Fruit fly (Drosophila melanogaster): ENCODE measurements around the gene Myt1.

Gene Myt1

DNA sequence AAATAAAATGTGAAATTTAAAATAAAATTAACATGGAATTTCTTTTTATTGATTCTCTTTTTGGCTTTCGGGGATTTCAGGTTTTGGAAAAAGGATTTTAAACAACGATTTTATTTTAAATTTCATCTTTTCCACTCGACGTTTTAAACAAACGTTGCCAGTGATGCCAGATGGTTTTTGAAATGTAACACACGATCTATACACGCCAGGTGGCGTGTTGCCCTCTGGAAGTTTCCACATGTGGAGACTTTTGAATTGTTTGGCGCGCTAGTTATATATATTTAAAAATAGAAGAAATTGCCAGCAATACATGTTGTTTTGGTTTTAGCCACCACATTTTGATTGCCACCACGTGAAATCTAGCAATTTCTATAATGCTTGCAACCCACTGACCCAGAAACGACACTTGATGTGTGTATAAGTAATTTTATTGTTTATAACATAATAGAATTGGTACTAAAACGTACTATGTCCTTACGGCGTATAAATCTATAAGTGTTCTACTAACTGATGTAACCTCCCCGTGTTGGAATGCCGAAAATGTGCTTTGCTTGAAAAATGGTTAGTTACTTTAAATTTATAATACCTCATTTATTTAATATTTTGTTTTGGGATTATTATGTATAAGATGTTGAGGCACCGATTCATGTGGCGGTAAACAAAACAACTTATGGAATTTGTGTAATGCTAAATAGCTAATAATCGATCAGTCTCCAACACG lies 29.6 kb downstream of the Myt1 start:
- peak; percentile 98 for TF ChIP-seq E2f2 (GFP tag; IDR thresholded peaks at IDR 0.05)
- no peak for TF ChIP-seq CG3407 (GFP tag; optimal IDR thresholded peaks at IDR 0.05)
- TF ChIP-seq Hmr (GFP tag; optimal IDR thresholded peaks at IDR 0.05): peak; percentile 31
- peak; percentile 66; the same call in 1 of the 4 replicates for TF ChIP-seq chinmo (GFP tag; IDR thresholded peaks at IDR 0.05; ENCODE audit: partially characterized antibody)
- peak; percentile 21 for TF ChIP-seq phol (tag; optimal IDR thresholded peaks at IDR 0.05)
- no peak for TF ChIP-seq CG7987 (GFP tag; optimal IDR thresholded peaks at IDR 0.05)
- TF ChIP-seq fd96Cb (tag; optimal IDR thresholded peaks at IDR 0.05): no peak
- peak; percentile 57 for TF ChIP-seq CG15514 (GFP tag; optimal IDR thresholded peaks at IDR 0.05)
- TF ChIP-seq CG9797 (GFP tag; optimal IDR thresholded peaks at IDR 0.05): no peak
- TF ChIP-seq CG6791 (GFP tag; IDR thresholded peaks at IDR 0.05; ENCODE audit: partially characterized antibody): peak; percentile 49; the same call in 1 of the 3 replicates
- TF ChIP-seq insv (GFP tag; optimal IDR thresholded peaks at IDR 0.05): peak in 1 of 2 experiments; percentile 27
- TF ChIP-seq Lhr (GFP tag; optimal IDR thresholded peaks at IDR 0.05): peak; percentile 85
- TF ChIP-seq CG10267 (tag; optimal IDR thresholded peaks at IDR 0.05): peak; percentile 35
- TF ChIP-seq HmgD (GFP tag; optimal IDR thresholded peaks at IDR 0.05): peak; percentile 25
- peak; percentile 40 for TF ChIP-seq sug (tag; optimal IDR thresholded peaks at IDR 0.05)
- TF ChIP-seq CG2116 (GFP tag; optimal IDR thresholded peaks at IDR 0.05): peak; percentile 60
- TF ChIP-seq gem (tag; optimal IDR thresholded peaks at IDR 0.05): peak; percentile 12
- no peak for TF ChIP-seq h (optimal IDR thresholded peaks at IDR 0.05)
- TF ChIP-seq Chrac-16 (GFP tag; optimal IDR thresholded peaks at IDR 0.05): peak; percentile 13
- TF ChIP-seq NFAT (GFP tag; IDR thresholded peaks at IDR 0.05): peak; percentile 80
- peak; percentile 7 for TF ChIP-seq Max (GFP tag; optimal IDR thresholded peaks at IDR 0.05)
- peak; percentile 48 for TF ChIP-seq CG33213 (GFP tag; optimal IDR thresholded peaks at IDR 0.05)
- peak; percentile 47; the same call in 1 of the 3 replicates for TF ChIP-seq Opbp (GFP tag; IDR thresholded peaks at IDR 0.05; ENCODE audit: partially characterized antibody)
- no peak for TF ChIP-seq E2f1 (GFP tag; IDR thresholded peaks at IDR 0.05)
- TF ChIP-seq trem (tag; optimal IDR thresholded peaks at IDR 0.05): peak; percentile 74
- TF ChIP-seq Ets97D (GFP tag; optimal IDR thresholded peaks at IDR 0.05): peak; percentile 66
- TF ChIP-seq seq (GFP tag; IDR thresholded peaks at IDR 0.05): no peak
- TF ChIP-seq CG13894 (tag; optimal IDR thresholded peaks at IDR 0.05): no peak
- no peak for TF ChIP-seq CG3838 (GFP tag; optimal IDR thresholded peaks at IDR 0.05)
- no peak for TF ChIP-seq sens-2 (GFP tag; IDR thresholded peaks at IDR 0.05)
- 0 out of 2 replicates have a peak, but pooled peaks have one; percentile 23 for TF ChIP-seq ato (GFP tag; IDR thresholded peaks at IDR 0.05; ENCODE audit: partially characterized antibody)
- peak; percentile 1 for TF ChIP-seq Fer3 (tag; optimal IDR thresholded peaks at IDR 0.05)
- TF ChIP-seq CG13287 (GFP tag; IDR thresholded peaks at IDR 0.05; ENCODE audit: partially characterized antibody): peak; percentile 46; the same call in 1 of the 2 replicates
- TF ChIP-seq pita (GFP tag; optimal IDR thresholded peaks at IDR 0.05): peak; percentile 8
- TF ChIP-seq amos (GFP tag; IDR thresholded peaks at IDR 0.05; ENCODE audit: partially characterized antibody): peak; percentile 59
- peak; percentile 14 for TF ChIP-seq NfI (GFP tag; optimal IDR thresholded peaks at IDR 0.05)
- TF ChIP-seq ab (GFP tag; optimal IDR thresholded peaks at IDR 0.05): no peak
- TF ChIP-seq CoRest (tag; optimal IDR thresholded peaks at IDR 0.05): peak; percentile 62
- TF ChIP-seq en (GFP tag; optimal IDR thresholded peaks at IDR 0.05): no peak
- peak; percentile 17 for TF ChIP-seq CG15601 (tag; optimal IDR thresholded peaks at IDR 0.05)
- peak; percentile 25 for TF ChIP-seq Xbp1 (GFP tag; optimal IDR thresholded peaks at IDR 0.05)
- TF ChIP-seq CG14710 (tag; optimal IDR thresholded peaks at IDR 0.05): peak; percentile 53
- peak in 1 of 2 experiments; percentile 26 for TF ChIP-seq dpn (GFP tag; optimal IDR thresholded peaks at IDR 0.05)
- TF ChIP-seq twi (tag; optimal IDR thresholded peaks at IDR 0.05): no peak
- TF ChIP-seq Rfx (GFP tag; IDR thresholded peaks at IDR 0.05): peak; percentile 66
- TF ChIP-seq CG12659 (GFP tag; optimal IDR thresholded peaks at IDR 0.05): peak; percentile 46
- peak; percentile 19 for TF ChIP-seq gfzf (GFP tag; optimal IDR thresholded peaks at IDR 0.05)
- no peak for TF ChIP-seq CG8944 (GFP tag; optimal IDR thresholded peaks at IDR 0.05)

Measured in whole organism, embryonic.